Fruit fly (Drosophila melanogaster): ENCODE results near the gene ru.

The ru gene

dm6 chr3L:1342133-1342580, 28.3 kb upstream of the ru start, which contains the start of gene indra (continued):
- TF ChIP-seq CG18476 (GFP tag; optimal IDR thresholded peaks at IDR 0.05) (peak; percentile 43), CG4328 (GFP tag; optimal IDR thresholded peaks at IDR 0.05) (peak; percentile 49), C15 (GFP tag; IDR thresholded peaks at IDR 0.05) (no peak), GATAe (GFP tag; conservative IDR thresholded peaks at IDR 0.05) (no peak), trh (GFP tag; optimal IDR thresholded peaks at IDR 0.05) (no peak), CG10431 (GFP tag; optimal IDR thresholded peaks at IDR 0.05) (no peak), aop (GFP tag; IDR thresholded peaks at IDR 0.05) (no peak), amos (GFP tag; IDR thresholded peaks at IDR 0.05; ENCODE audit: partially characterized antibody) (peak; percentile 58; the same call in 1 of the 2 replicates), Dfd (GFP tag; optimal IDR thresholded peaks at IDR 0.05) (no peak), H15 (GFP tag; IDR thresholded peaks at IDR 0.05) (no peak), CG11247 (GFP tag; IDR thresholded peaks at IDR 0.05) (peak; percentile 31; the same call in 1 of the 2 replicates), TFAM (GFP tag; optimal IDR thresholded peaks at IDR 0.05) (no peak), h (optimal IDR thresholded peaks at IDR 0.05) (no peak), maf-S (GFP tag; optimal IDR thresholded peaks at IDR 0.05) (no peak), cato (GFP tag; optimal IDR thresholded peaks at IDR 0.05; ENCODE audit: borderline replicate concordance) (peak; percentile 64), Hr39 (optimal IDR thresholded peaks at IDR 0.05) (no peak), ab (GFP tag; optimal IDR thresholded peaks at IDR 0.05) (peak; percentile 21), Mad (GFP tag; optimal IDR thresholded peaks at IDR 0.05) (peak; percentile 58), CG2129 (GFP tag; IDR thresholded peaks at IDR 0.05; ENCODE audit: partially characterized antibody) (no peak), CG5180 (GFP tag; optimal IDR thresholded peaks at IDR 0.05) (no peak), CG8478 (optimal IDR thresholded peaks at IDR 0.05) (no peak), sima (GFP tag; optimal IDR thresholded peaks at IDR 0.05) (no peak), dpn (GFP tag; optimal IDR thresholded peaks at IDR 0.05) (peak; percentile 65 to 66), E2f1 (GFP tag; IDR thresholded peaks at IDR 0.05) (no peak), CG17568 (GFP tag; optimal IDR thresholded peaks at IDR 0.05) (no peak), tup (GFP tag; optimal IDR thresholded peaks at IDR 0.05) (no peak), Adf1 (GFP tag; IDR thresholded peaks at IDR 0.05) (no peak), sna (GFP tag; IDR thresholded peaks at IDR 0.05; ENCODE audit: partially characterized antibody) (no peak; the same call in 1 of the 2 replicates), sisA (GFP tag; IDR thresholded peaks at IDR 0.05) (no peak), CG8089 (GFP tag; optimal IDR thresholded peaks at IDR 0.05) (peak; percentile 45), CG13123 (GFP tag; optimal IDR thresholded peaks at IDR 0.05) (peak; percentile 27), CG7556 (GFP tag; optimal IDR thresholded peaks at IDR 0.05) (peak; percentile 23), CG11504 (tag; optimal IDR thresholded peaks at IDR 0.05) (no peak), dan (GFP tag; IDR thresholded peaks at IDR 0.05) (no peak), Bdp1 (GFP tag; optimal IDR thresholded peaks at IDR 0.05) (peak; percentile 20), zen (tag; optimal IDR thresholded peaks at IDR 0.05) (peak; percentile 46), CG1832 (GFP tag; optimal IDR thresholded peaks at IDR 0.05) (no peak), ara (GFP tag; IDR thresholded peaks at IDR 0.05) (no peak), tio (GFP tag; optimal IDR thresholded peaks at IDR 0.05) (no peak), CG7963 (GFP tag; IDR thresholded peaks at IDR 0.05; ENCODE audit: partially characterized antibody) (peak; percentile 27; the same call in 1 of the 3 replicates), tin (GFP tag; optimal IDR thresholded peaks at IDR 0.05) (peak; percentile 56), CG8388 (GFP tag; optimal IDR thresholded peaks at IDR 0.05) (no peak), schlank (tag; optimal IDR thresholded peaks at IDR 0.05) (no peak), CG1529 (GFP tag; optimal IDR thresholded peaks at IDR 0.05) (no peak), pnt (GFP tag; optimal IDR thresholded peaks at IDR 0.05) (peak; percentile 42), org-1 (GFP tag; optimal IDR thresholded peaks at IDR 0.05) (no peak), ERR (GFP tag; optimal IDR thresholded peaks at IDR 0.05) (peak; percentile 62), en (GFP tag; optimal IDR thresholded peaks at IDR 0.05) (no peak), Doc3 (GFP tag; IDR thresholded peaks at IDR 0.05; ENCODE audit: partially characterized antibody) (peak; percentile 41; the same call in 2 of the 3 replicates), CG8359 (GFP tag; optimal IDR thresholded peaks at IDR 0.05; ENCODE audit: borderline replicate concordance) (no peak), ap (GFP tag; IDR thresholded peaks at IDR 0.05) (no peak), HmgZ (tag; optimal IDR thresholded peaks at IDR 0.05) (peak; percentile 69)

All from whole organism, embryonic.